Worm (Caenorhabditis elegans): ENCODE measurements around the gene srt-41.
"Not testable (repeated sequence)": the region's sequence is repeated elsewhere in the genome, so short reads cannot be mapped to it uniquely, and the experiment has no call there.

srt-41 gene

ce11 chrV:1814784-1815183 lies 11.8 kb upstream of the srt-41 start, which contains the start of gene Y46H3A.5:
Gene Y46H3A.5, minus strand, starts transcription at chrV:1814884.
- not testable (repeated sequence) for TF ChIP-seq drap-1 (GFP tag; optimal IDR thresholded peaks at IDR 0.05); mep-1 (tag; optimal IDR thresholded peaks at IDR 0.05); nhr-76 (tag; optimal IDR thresholded peaks at IDR 0.05)

- TF ChIP-seq lin-13 (tag; optimal IDR thresholded peaks at IDR 0.05) (no peak), sptf-1 (tag; optimal IDR thresholded peaks at IDR 0.05) (no peak), ztf-11 (tag; optimal IDR thresholded peaks at IDR 0.05) (no peak), snpc-4 (tag; optimal IDR thresholded peaks at IDR 0.05) (no peak), mab-5 (tag; optimal IDR thresholded peaks at IDR 0.05) (no peak), tbx-8 (GFP tag; optimal IDR thresholded peaks at IDR 0.05) (no peak), drap-1 (GFP tag; optimal IDR thresholded peaks at IDR 0.05) (no peak), pha-4 (tag; optimal IDR thresholded peaks at IDR 0.05) (no peak), zip-8 (tag; optimal IDR thresholded peaks at IDR 0.05) (no peak), hlh-1 (tag; optimal IDR thresholded peaks at IDR 0.05) (no peak), nhr-12 (tag; optimal IDR thresholded peaks at IDR 0.05) (no peak), lsy-2 (tag; optimal IDR thresholded peaks at IDR 0.05) (no peak), unc-62 (GFP tag; optimal IDR thresholded peaks at IDR 0.05) (no peak), M03D4.4 (tag; optimal IDR thresholded peaks at IDR 0.05) (no peak), elt-3 (tag; optimal IDR thresholded peaks at IDR 0.05) (no peak), unc-39 (tag; optimal IDR thresholded peaks at IDR 0.05) (no peak), ceh-43 (GFP tag; optimal IDR thresholded peaks at IDR 0.05) (no peak)
These were observed 8.1 kb upstream of the srt-41 start, which contains the start of gene Y46H3A.4 for ce11 chrV:1811035-1811434. Gene Y46H3A.4, minus strand, starts transcription at chrV:1811135.

- no peak for TF ChIP-seq lin-32 (GFP tag; optimal IDR thresholded peaks at IDR 0.05)
- TF ChIP-seq ham-2 (GFP tag; optimal IDR thresholded peaks at IDR 0.05): no peak
- no peak for TF ChIP-seq ceh-83 (GFP tag; optimal IDR thresholded peaks at IDR 0.05)
- no peak for TF ChIP-seq drap-1 (GFP tag; optimal IDR thresholded peaks at IDR 0.05)
- TF ChIP-seq M03D4.4 (tag; optimal IDR thresholded peaks at IDR 0.05): no peak
- no peak for TF ChIP-seq mep-1 (tag; optimal IDR thresholded peaks at IDR 0.05)
- no peak for TF ChIP-seq elt-3 (tag; optimal IDR thresholded peaks at IDR 0.05)
- TF ChIP-seq tbx-8 (GFP tag; optimal IDR thresholded peaks at IDR 0.05): no peak
- TF ChIP-seq pha-4 (tag; optimal IDR thresholded peaks at IDR 0.05): no peak
- TF ChIP-seq nhr-12 (tag; optimal IDR thresholded peaks at IDR 0.05): no peak
- no peak for TF ChIP-seq nhr-28 (tag; optimal IDR thresholded peaks at IDR 0.05)
- no peak for TF ChIP-seq hlh-1 (tag; optimal IDR thresholded peaks at IDR 0.05)
- no peak for TF ChIP-seq lin-13 (tag; optimal IDR thresholded peaks at IDR 0.05)
These were observed 4.2 kb upstream of the srt-41 start, which contains the start of gene srt-42 for ce11 chrV:1807160-1807559. Gene srt-42, plus strand, starts transcription at chrV:1807460.

ce11 chrV:1805724-1806316 lies 2.9 kb upstream of the srt-41 start:
- TF ChIP-seq lin-32 (GFP tag; optimal IDR thresholded peaks at IDR 0.05): no peak

ce11 chrV:1804645-1805559 lies 2.0 kb upstream of the srt-41 start, which contains the start of the genes hsp-16.2 and hsp-16.41:
Gene hsp-16.2, minus strand, starts transcription at chrV:1804957.
Gene hsp-16.41, plus strand, starts transcription at chrV:1805178.
- TF ChIP-seq mab-5 (tag; optimal IDR thresholded peaks at IDR 0.05): no peak
- peak; percentile 30 for TF ChIP-seq ces-1 (GFP tag; optimal IDR thresholded peaks at IDR 0.05)
- no peak for TF ChIP-seq nhr-76 (tag; optimal IDR thresholded peaks at IDR 0.05)
- TF ChIP-seq ceh-39 (tag; optimal IDR thresholded peaks at IDR 0.05): no peak
- TF ChIP-seq sptf-1 (tag; optimal IDR thresholded peaks at IDR 0.05): no peak
- no peak for TF ChIP-seq snpc-4 (tag; optimal IDR thresholded peaks at IDR 0.05)
- TF ChIP-seq mls-2 (tag; optimal IDR thresholded peaks at IDR 0.05): peak; percentile 46
- no peak for TF ChIP-seq tbx-8 (GFP tag; optimal IDR thresholded peaks at IDR 0.05)
- TF ChIP-seq ham-2 (GFP tag; optimal IDR thresholded peaks at IDR 0.05): peak; percentile 48
- TF ChIP-seq nhr-2 (tag; optimal IDR thresholded peaks at IDR 0.05): peak; percentile 43
- TF ChIP-seq blmp-1 (tag; optimal IDR thresholded peaks at IDR 0.05): no peak
- peak; percentile 84 for TF ChIP-seq lin-13 (tag; optimal IDR thresholded peaks at IDR 0.05)
- TF ChIP-seq unc-120 (tag; optimal IDR thresholded peaks at IDR 0.05; ENCODE audit: poor library complexity, severe bottlenecking): peak; percentile 65
- TF ChIP-seq pha-4 (tag; optimal IDR thresholded peaks at IDR 0.05): peak; percentile 56
- no peak for TF ChIP-seq unc-62 (GFP tag; optimal IDR thresholded peaks at IDR 0.05)
- peak; percentile 1 for TF ChIP-seq mep-1 (tag; optimal IDR thresholded peaks at IDR 0.05)
- no peak for TF ChIP-seq unc-39 (tag; optimal IDR thresholded peaks at IDR 0.05)
- TF ChIP-seq drap-1 (GFP tag; optimal IDR thresholded peaks at IDR 0.05): peak; percentile 14

Measured in whole organism, mixed stage, embryonic.